Worm (Caenorhabditis elegans): ENCODE measurements around the gene srbc-16.

ce11 chrV:2181738-2182137 is at the start of gene srbc-16:
- TF ChIP-seq ama-1 (optimal IDR thresholded peaks at IDR 0.05) (no peak), B0310.2 (tag; optimal IDR thresholded peaks at IDR 0.05) (no peak), ceh-36 (tag; optimal IDR thresholded peaks at IDR 0.05) (no peak), hnd-1 (tag; optimal IDR thresholded peaks at IDR 0.05) (no peak), tbx-37 (GFP tag; conservative IDR thresholded peaks at IDR 0.05) (no peak), ets-7 (tag; optimal IDR thresholded peaks at IDR 0.05) (no peak), ceh-13 (GFP tag; optimal IDR thresholded peaks at IDR 0.05) (no peak), flt-1 (GFP tag; IDR thresholded peaks at IDR 0.05) (no peak), hmbx-1 (tag; optimal IDR thresholded peaks at IDR 0.05) (no peak), tbx-11 (GFP tag; IDR thresholded peaks at IDR 0.05) (no peak), hmg-4 (GFP tag; optimal IDR thresholded peaks at IDR 0.05) (no peak), F13C5.2 (tag; optimal IDR thresholded peaks at IDR 0.05) (no peak)
